Worm (Caenorhabditis elegans): ENCODE results near the gene gid-7.

- no peak for TF ChIP-seq unc-39 (tag; optimal IDR thresholded peaks at IDR 0.05)
- no peak for TF ChIP-seq ztf-11 (tag; optimal IDR thresholded peaks at IDR 0.05)
- no peak for TF ChIP-seq tbx-8 (GFP tag; optimal IDR thresholded peaks at IDR 0.05)
- TF ChIP-seq nhr-76 (tag; optimal IDR thresholded peaks at IDR 0.05) = no peak
Observed at ce11 chrV:3743172-3743626, 13.7 kb downstream of the gid-7 start, which contains the start of gene mtm-9.

Measured in whole organism, mixed stage, embryonic.